Worm (Caenorhabditis elegans) whole organism, young adult: ENCODE measurements around the gene pqn-53.

Experiments used
- T26A5.8 ChIP-seq: sonication (generic microtip); optimal IDR thresholded peaks from 2 replicates; lab custom pipeline; 2016; ENCODE audit warnings: missing genetic modification characterization, missing compliant biosample characterization
- die-1 ChIP-seq: sonication (generic microtip); optimal IDR thresholded peaks from 2 replicates; lab custom pipeline; 2016; ENCODE audit warnings: missing genotype, mild to moderate bottlenecking, missing genetic modification characterization, missing compliant biosample characterization
- dpl-1 ChIP-seq: fragments of 150-350 bp; optimal IDR thresholded peaks from 2 replicates; lab custom pipeline; 2014; ENCODE audit warnings: missing biosample characterization, missing genetic modification reagents, missing genetic modification characterization
- him-1 ChIP-seq: sonication (generic microtip); optimal IDR thresholded peaks from 2 replicates; lab custom pipeline; 2016; ENCODE audit warnings: missing genotype, missing genetic modification reagents, missing genetic modification characterization, missing compliant biosample characterization
- lin-54 ChIP-seq: fragments of 200-800 bp; sonication (Bioruptor generic); optimal IDR thresholded peaks from 2 replicates; lab custom pipeline; 2018; ENCODE audit warnings: mild to moderate bottlenecking, missing genetic modification characterization, missing compliant biosample characterization
- madf-8 ChIP-seq: fragments of 200-800 bp; sonication (Bioruptor generic); conservative IDR thresholded peaks from 2 replicates; pipeline ENCODE4 v1.3.6; 2022; ENCODE audit warnings: missing genetic modification reagents, missing genetic modification characterization, missing compliant biosample characterization
- nhr-90 ChIP-seq: sonication (generic microtip); optimal IDR thresholded peaks from 2 replicates; lab custom pipeline; 2016; ENCODE audit warnings: missing genotype, mild to moderate bottlenecking, missing genetic modification characterization, missing compliant biosample characterization
- pha-4 ChIP-seq: fragments of 150-350 bp; sonication (generic microtip); optimal IDR thresholded peaks from 2 replicates; lab custom pipeline; 2014; ENCODE audit warnings: missing biosample characterization, missing genetic modification reagents, missing genetic modification characterization
- snpc-1.3 ChIP-seq: sonication (generic microtip); optimal IDR thresholded peaks from 2 replicates; lab custom pipeline; 2017; ENCODE audit warnings: missing genetic modification characterization, mild to moderate bottlenecking, missing compliant biosample characterization, antibody characterized with exemption, moderate library complexity, missing genotype, missing genetic modification reagents; ENCODE audit not compliant: insufficient read depth
- snpc-4 ChIP-seq, 5 experiments: fragments of 150-350 bp in 1 of 5; sonication (generic microtip) in 4 of 5; optimal IDR thresholded peaks; 2 replicates each; lab custom pipeline; 2014 to 2018; ENCODE audit warnings: missing genetic modification characterization in 5 of 5, missing biosample characterization in 3 of 5, antibody characterized with exemption in 2 of 5, mild to moderate bottlenecking in 2 of 5, missing compliant biosample characterization in 2 of 5, missing genotype in 2 of 5, moderate library complexity in 2 of 5, missing genetic modification reagents in 1 of 5
- zim-3 ChIP-seq: sonication (generic microtip); optimal IDR thresholded peaks from 2 replicates; lab custom pipeline; 2017; ENCODE audit warnings: mild to moderate bottlenecking, missing genetic modification characterization, moderate library complexity, missing compliant biosample characterization

DNA sequence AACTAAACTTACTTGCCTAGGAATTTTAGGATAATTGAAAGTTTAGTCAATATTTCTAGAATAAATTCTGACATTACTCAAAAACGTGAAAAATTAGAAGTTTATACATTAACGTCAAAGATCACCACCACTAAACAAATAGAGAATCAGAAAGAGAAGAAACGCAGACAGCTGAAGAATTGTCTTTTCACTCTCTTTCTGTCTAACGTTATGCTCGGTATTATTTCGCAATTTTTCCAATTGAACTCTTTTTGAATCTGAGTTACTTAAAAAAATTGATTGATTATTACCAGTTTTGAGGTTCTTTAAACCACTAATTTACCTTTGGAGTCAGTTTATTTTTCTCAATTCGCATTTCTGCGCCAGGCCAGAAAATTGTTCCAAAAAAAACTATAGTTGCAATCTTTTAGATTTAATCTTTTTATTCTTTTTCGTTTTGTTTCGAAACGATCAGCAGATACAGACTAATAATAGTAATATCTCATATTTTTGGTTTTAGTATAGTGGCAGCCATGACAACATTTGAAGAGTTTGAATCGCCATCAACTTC, 35.7 kb upstream of the pqn-53 start, which contains the start of gene nhr-154:
- TF ChIP-seq snpc-4 (GFP tag; optimal IDR thresholded peaks at IDR 0.05; lab: Kevin White, UChicago) = no peak
- TF ChIP-seq snpc-4 (tag; optimal IDR thresholded peaks at IDR 0.05; lab: Kevin White, UChicago) = no peak
- no peak for TF ChIP-seq T26A5.8 (tag; lab: Kevin White, UChicago)
- TF ChIP-seq pha-4 = no peak
- TF ChIP-seq madf-8 (GFP tag; lab: Robert Waterston, UW) = no peak
- no peak for TF ChIP-seq him-1 (tag; lab: Kevin White, UChicago)
- TF ChIP-seq dpl-1 = no peak
- TF ChIP-seq lin-54 (GFP tag; lab: Kevin White, UChicago) = no peak
- TF ChIP-seq nhr-90 (tag; lab: Kevin White, UChicago) = no peak
- TF ChIP-seq snpc-1.3 (tag; lab: Kevin White, UChicago) = no peak
- TF ChIP-seq zim-3 (tag; lab: Kevin White, UChicago) = no peak
- TF ChIP-seq die-1 (tag; lab: Kevin White, UChicago) = no peak
